Worm (Caenorhabditis elegans) whole organism, L1 larva: Measurements from ENCODE around the gene bus-2.

Experiments used
- Y116A8C.19 ChIP-seq: sonication (generic microtip); optimal IDR thresholded peaks from 2 replicates; lab custom pipeline; 2016; ENCODE audit warnings: missing compliant biosample characterization, missing genetic modification characterization, borderline replicate concordance
- aha-1 ChIP-seq: fragments of 150-350 bp; optimal IDR thresholded peaks from 2 replicates; lab custom pipeline; 2014; ENCODE audit warnings: missing biosample characterization, missing genetic modification characterization
- alr-1 ChIP-seq: fragments of 200-800 bp; sonication (Bioruptor generic); optimal IDR thresholded peaks from 2 replicates; lab custom pipeline; 2018; ENCODE audit warnings: borderline replicate concordance, mild to moderate bottlenecking, missing genetic modification characterization, missing compliant biosample characterization
- ama-1 ChIP-seq: fragments of 150-350 bp; optimal IDR thresholded peaks from 2 replicates; lab custom pipeline; 2014
- blmp-1 ChIP-seq: fragments of 150-350 bp; optimal IDR thresholded peaks from 2 replicates; lab custom pipeline; 2014; ENCODE audit warnings: missing biosample characterization, missing genetic modification characterization
- ceh-63 ChIP-seq: fragments of 200-800 bp; sonication (Bioruptor generic); optimal IDR thresholded peaks from 2 replicates; lab custom pipeline; 2018; ENCODE audit warnings: mild to moderate bottlenecking, missing genetic modification characterization, missing compliant biosample characterization
- ceh-82 ChIP-seq, 3 experiments: fragments of 150-350 bp in 1 of 3; sonication (generic microtip) in 2 of 3; optimal IDR thresholded peaks; 2 replicates each; lab custom pipeline; 2014 to 2017; ENCODE audit warnings: missing biosample characterization in 3 of 3, missing genetic modification characterization in 3 of 3
- ceh-90 ChIP-seq: sonication (generic microtip); optimal IDR thresholded peaks from 2 replicates; lab custom pipeline; 2016; ENCODE audit warnings: missing genetic modification characterization, missing compliant biosample characterization
- ces-1 ChIP-seq: fragments of 150-350 bp; optimal IDR thresholded peaks from 2 replicates; lab custom pipeline; 2014; ENCODE audit warnings: missing biosample characterization, missing genetic modification reagents, missing genetic modification characterization
- dpl-1 ChIP-seq, 3 experiments: fragments of 150-350 bp in 2 of 3; sonication (generic microtip) in 1 of 3; optimal IDR thresholded peaks; 2 replicates each; lab custom pipeline; 2014 to 2017; ENCODE audit warnings: missing biosample characterization in 3 of 3, missing genetic modification characterization in 3 of 3, missing genetic modification reagents in 3 of 3
- dsc-1 ChIP-seq: sonication (generic microtip); optimal IDR thresholded peaks from 2 replicates; lab custom pipeline; 2016; ENCODE audit warnings: mild to moderate bottlenecking, missing genetic modification characterization, missing compliant biosample characterization
- efl-1 ChIP-seq, 4 experiments: fragments of 150-350 bp; optimal IDR thresholded peaks in 3 of 4; peaks in 1 of 4; 1 replicate in 1 of 4; 2 replicates in 3 of 4; lab custom pipeline; 2014; ENCODE audit warnings: missing biosample characterization in 2 of 4, missing genetic modification characterization in 2 of 4, missing genetic modification reagents in 2 of 4
- egl-13 ChIP-seq: sonication (generic microtip); optimal IDR thresholded peaks from 2 replicates; lab custom pipeline; 2016; ENCODE audit warnings: missing genotype, missing genetic modification reagents, missing genetic modification characterization, missing compliant biosample characterization
- egl-27 ChIP-seq, 2 experiments: fragments of 150-350 bp in 1 of 2; sonication (generic microtip); optimal IDR thresholded peaks; 3 replicates each; lab custom pipeline; 2017 to 2018; ENCODE audit warnings: missing biosample characterization in 2 of 2, missing genetic modification characterization in 2 of 2, missing genetic modification reagents in 2 of 2
- elt-2 ChIP-seq: sonication (generic microtip); optimal IDR thresholded peaks from 2 replicates; lab custom pipeline; 2016; ENCODE audit warnings: missing genetic modification characterization, mild to moderate bottlenecking, inconsistent platforms, missing compliant biosample characterization, missing genetic modification reagents
- ets-5 ChIP-seq: fragments of 200-800 bp; sonication (Bioruptor generic); IDR thresholded peaks from 2 replicates; pipeline ENCODE4 v1.3.6; 2022; ENCODE audit warnings: missing genetic modification characterization, missing compliant biosample characterization
- fkh-10 ChIP-seq: sonication (generic microtip); optimal IDR thresholded peaks from 2 replicates; lab custom pipeline; 2017; ENCODE audit warnings: missing biosample characterization, missing genetic modification reagents, missing genetic modification characterization
- fkh-4 ChIP-seq: sonication (generic microtip); optimal IDR thresholded peaks from 2 replicates; lab custom pipeline; 2016; ENCODE audit warnings: missing compliant biosample characterization, missing genetic modification characterization, borderline replicate concordance
- fkh-8 ChIP-seq: sonication (generic microtip); optimal IDR thresholded peaks from 2 replicates; lab custom pipeline; 2016; ENCODE audit warnings: mild to moderate bottlenecking, missing genetic modification characterization, missing compliant biosample characterization
- grh-1 ChIP-seq: fragments of 200-800 bp; sonication (Bioruptor generic); IDR thresholded peaks from 2 replicates; pipeline ENCODE4 v1.3.6; 2022; ENCODE audit warnings: missing genetic modification reagents, missing genetic modification characterization, missing compliant biosample characterization
- hlh-17 ChIP-seq: fragments of 200-800 bp; sonication (Bioruptor generic); optimal IDR thresholded peaks from 2 replicates; lab custom pipeline; 2018; ENCODE audit warnings: missing genetic modification characterization, mild to moderate bottlenecking, missing compliant biosample characterization, moderate library complexity, borderline replicate concordance
- hlh-4 ChIP-seq: sonication (generic microtip); optimal IDR thresholded peaks from 2 replicates; lab custom pipeline; 2016; ENCODE audit warnings: mild to moderate bottlenecking, missing genetic modification characterization, missing compliant biosample characterization
- lin-13 ChIP-seq: fragments of 150-350 bp; optimal IDR thresholded peaks from 2 replicates; lab custom pipeline; 2014; ENCODE audit warnings: missing biosample characterization, missing genetic modification reagents, missing genetic modification characterization
- lin-14 ChIP-seq: fragments of 200-800 bp; sonication (Bioruptor generic); optimal IDR thresholded peaks from 2 replicates; lab custom pipeline; 2018; ENCODE audit warnings: mild to moderate bottlenecking, missing genetic modification characterization, moderate library complexity, missing compliant biosample characterization
- lin-15B ChIP-seq: fragments of 150-350 bp; sonication (generic microtip); optimal IDR thresholded peaks from 3 replicates; lab custom pipeline; 2014; ENCODE audit warnings: missing biosample characterization, missing genetic modification characterization
- lin-35 ChIP-seq, 2 experiments: fragments of 150-350 bp; optimal IDR thresholded peaks; 2 replicates each; lab custom pipeline; 2014; ENCODE audit warnings: missing biosample characterization in 2 of 2, missing genetic modification characterization in 2 of 2, missing genetic modification reagents in 2 of 2
- lir-3 ChIP-seq: sonication (generic microtip); optimal IDR thresholded peaks from 2 replicates; lab custom pipeline; 2016; ENCODE audit warnings: mild to moderate bottlenecking, missing genetic modification characterization, moderate library complexity, missing compliant biosample characterization; ENCODE audit not compliant: poor library complexity
- mab-9 ChIP-seq: fragments of 200-800 bp; sonication (Bioruptor generic); IDR thresholded peaks from 2 replicates; pipeline ENCODE4 v1.3.6; 2022; ENCODE audit warnings: missing genetic modification reagents, missing genetic modification characterization, missing compliant biosample characterization
- mef-2 ChIP-seq: fragments of 150-350 bp; optimal IDR thresholded peaks from 2 replicates; lab custom pipeline; 2014; ENCODE audit warnings: missing biosample characterization, missing genetic modification characterization
- nhr-19 ChIP-seq: fragments of 200-800 bp; sonication (Bioruptor generic); conservative IDR thresholded peaks from 2 replicates; pipeline ENCODE4 v1.3.6; 2022; ENCODE audit warnings: missing genetic modification characterization, missing compliant biosample characterization
- nhr-47 ChIP-seq: sonication (generic microtip); optimal IDR thresholded peaks from 2 replicates; lab custom pipeline; 2016; ENCODE audit warnings: mild to moderate bottlenecking, missing genetic modification characterization, moderate library complexity, missing compliant biosample characterization
- nhr-71 ChIP-seq: sonication (generic microtip); optimal IDR thresholded peaks from 2 replicates; lab custom pipeline; 2016; ENCODE audit warnings: mild to moderate bottlenecking, missing genetic modification characterization, moderate library complexity, missing compliant biosample characterization
- nhr-85 ChIP-seq: sonication (generic microtip); peaks from one replicate; lab custom pipeline; 2016; ENCODE audit warnings: missing genetic modification characterization, inconsistent platforms, missing compliant biosample characterization
- nhr-90 ChIP-seq: sonication (generic microtip); optimal IDR thresholded peaks from 2 replicates; lab custom pipeline; 2016; ENCODE audit warnings: mild to moderate bottlenecking, missing genetic modification characterization, missing compliant biosample characterization; ENCODE audit not compliant: poor library complexity
- pax-3 ChIP-seq: fragments of 200-800 bp; sonication (Bioruptor generic); optimal IDR thresholded peaks from 2 replicates; lab custom pipeline; 2018; ENCODE audit warnings: mild to moderate bottlenecking, missing genetic modification characterization, moderate library complexity, missing compliant biosample characterization
- rnt-1 ChIP-seq: sonication (generic microtip); optimal IDR thresholded peaks from 2 replicates; lab custom pipeline; 2016; ENCODE audit warnings: mild to moderate bottlenecking, missing genetic modification characterization, moderate library complexity, missing compliant biosample characterization
- skn-1 ChIP-seq: fragments of 150-350 bp; optimal IDR thresholded peaks from 2 replicates; lab custom pipeline; 2014; ENCODE audit warnings: missing biosample characterization, missing genetic modification characterization
- snpc-4 ChIP-seq: fragments of 150-350 bp; optimal IDR thresholded peaks from 2 replicates; lab custom pipeline; 2014; ENCODE audit warnings: missing biosample characterization, missing genetic modification characterization
- sup-37 ChIP-seq: fragments of 200-800 bp; sonication (Bioruptor generic); optimal IDR thresholded peaks from 2 replicates; lab custom pipeline; 2018; ENCODE audit warnings: mild to moderate bottlenecking, missing genetic modification characterization, missing compliant biosample characterization
- swsn-7 ChIP-seq: sonication (generic microtip); optimal IDR thresholded peaks from 2 replicates; lab custom pipeline; 2016; ENCODE audit warnings: missing genetic modification characterization, missing compliant biosample characterization
- tbx-2 ChIP-seq: sonication (generic microtip); optimal IDR thresholded peaks from 2 replicates; lab custom pipeline; 2016; ENCODE audit warnings: missing genetic modification characterization, missing compliant biosample characterization
- tlp-1 ChIP-seq: fragments of 150-350 bp; optimal IDR thresholded peaks from 2 replicates; lab custom pipeline; 2014; ENCODE audit warnings: missing biosample characterization, missing genetic modification characterization
- unc-130 ChIP-seq: fragments of 150-350 bp; optimal IDR thresholded peaks from 2 replicates; lab custom pipeline; 2017; ENCODE audit warnings: missing biosample characterization, missing genetic modification characterization, inconsistent platforms
- unc-30 ChIP-seq: sonication (generic microtip); optimal IDR thresholded peaks from 2 replicates; lab custom pipeline; 2017; ENCODE audit warnings: missing biosample characterization, missing genetic modification characterization
- unc-86 ChIP-seq: sonication (generic microtip); optimal IDR thresholded peaks from 2 replicates; lab custom pipeline; 2016; ENCODE audit warnings: missing genetic modification characterization, missing compliant biosample characterization
- vab-15 ChIP-seq: sonication (generic microtip); optimal IDR thresholded peaks from 2 replicates; lab custom pipeline; 2017; ENCODE audit warnings: missing genotype, mild to moderate bottlenecking, missing genetic modification characterization, missing compliant biosample characterization
- xbp-1 ChIP-seq: sonication (generic microtip); optimal IDR thresholded peaks from 2 replicates; lab custom pipeline; 2016; ENCODE audit warnings: missing genetic modification characterization, missing compliant biosample characterization
- zag-1 ChIP-seq: fragments of 150-350 bp; optimal IDR thresholded peaks from 2 replicates; lab custom pipeline; 2014; ENCODE audit warnings: missing biosample characterization, missing genetic modification characterization
- ztf-11 ChIP-seq, 2 experiments: sonication (generic microtip); optimal IDR thresholded peaks; 2 replicates each; lab custom pipeline; 2016 to 2017; ENCODE audit warnings: missing genetic modification characterization in 2 of 2, missing biosample characterization in 1 of 2, missing compliant biosample characterization in 1 of 2
- ztf-4 ChIP-seq: fragments of 150-350 bp; optimal IDR thresholded peaks from 2 replicates; lab custom pipeline; 2014; ENCODE audit warnings: missing biosample characterization, missing genetic modification characterization

Gene bus-2

ce11 chrIV:1687151-1687550 is 12.5 kb upstream of the bus-2 start (continued):
- no peak for TF ChIP-seq ets-5 (GFP tag; lab: Robert Waterston, UW)
- no peak for TF ChIP-seq mab-9
- peak; percentile 4 for TF ChIP-seq xbp-1
- TF ChIP-seq ztf-11 (tag; optimal IDR thresholded peaks at IDR 0.05; lab: Kevin White, UChicago): peak in 1 of 2 experiments; percentile 56
- TF ChIP-seq swsn-7: peak; percentile 4
- peak; percentile 50 for TF ChIP-seq ceh-90 (tag; lab: Kevin White, UChicago)
- TF ChIP-seq ztf-4: no peak
- peak; percentile 68 for TF ChIP-seq nhr-90
- TF ChIP-seq nhr-47 (tag; lab: Kevin White, UChicago): peak; percentile 43
- peak in 1 of 2 experiments; percentile 10 for TF ChIP-seq efl-1 (optimal IDR thresholded peaks at IDR 0.05; lab: Kevin White, UChicago)
- no peak for TF ChIP-seq efl-1 (GFP tag; optimal IDR thresholded peaks at IDR 0.05 in 1 of 2; lab: Kevin White, UChicago)
- no peak for TF ChIP-seq unc-30 (tag; lab: Kevin White, UChicago)
- TF ChIP-seq fkh-8 (tag; lab: Kevin White, UChicago): no peak
- no peak for TF ChIP-seq tlp-1 (tag; lab: Kevin White, UChicago)
- TF ChIP-seq fkh-4 (tag; lab: Kevin White, UChicago): peak; percentile 44
- no peak for TF ChIP-seq rnt-1 (tag; lab: Kevin White, UChicago)
- TF ChIP-seq nhr-85 (tag; lab: Kevin White, UChicago): peak; percentile 70
- TF ChIP-seq sup-37 (GFP tag; lab: Kevin White, UChicago): no peak
- TF ChIP-seq blmp-1: no peak
- peak; percentile 30 for TF ChIP-seq dsc-1 (tag; lab: Kevin White, UChicago)
- no peak for TF ChIP-seq egl-27 (tag; optimal IDR thresholded peaks at IDR 0.05; lab: Kevin White, UChicago)
- TF ChIP-seq ceh-82 (tag; optimal IDR thresholded peaks at IDR 0.05; lab: Kevin White, UChicago): no peak
- no peak for TF ChIP-seq skn-1
- TF ChIP-seq unc-86 (tag; lab: Kevin White, UChicago): no peak
- TF ChIP-seq grh-1: 0 out of 2 replicates have a peak, but pooled peaks have one; percentile 29
- TF ChIP-seq snpc-4 (tag; lab: Kevin White, UChicago): no peak
- peak; percentile 37 for TF ChIP-seq egl-13
- TF ChIP-seq ama-1 (lab: Kevin White, UChicago): no peak
- peak; percentile 51 for TF ChIP-seq tbx-2 (tag; lab: Kevin White, UChicago)
- TF ChIP-seq hlh-17 (GFP tag; lab: Kevin White, UChicago): no peak
- TF ChIP-seq pax-3 (tag; lab: Kevin White, UChicago): peak; percentile 33
- no peak for TF ChIP-seq unc-130
- TF ChIP-seq lir-3 (tag; lab: Kevin White, UChicago): peak; percentile 66
- TF ChIP-seq Y116A8C.19: no peak
- TF ChIP-seq lin-35 (GFP tag; optimal IDR thresholded peaks at IDR 0.05; lab: Kevin White, UChicago): no peak
- no peak for TF ChIP-seq lin-15B (tag; lab: Kevin White, UChicago)
- TF ChIP-seq nhr-71 (tag; lab: Kevin White, UChicago): peak; percentile 43
- no peak for TF ChIP-seq hlh-4 (tag; lab: Kevin White, UChicago)
- peak; percentile 67 for TF ChIP-seq elt-2 (tag; lab: Kevin White, UChicago)
- no peak for TF ChIP-seq nhr-19 (GFP tag; lab: Robert Waterston, UW)
- no peak for TF ChIP-seq lin-14 (GFP tag; lab: Kevin White, UChicago)
- no peak for TF ChIP-seq zag-1 (tag; lab: Kevin White, UChicago)
- no peak for TF ChIP-seq dpl-1 (GFP tag; optimal IDR thresholded peaks at IDR 0.05; lab: Kevin White, UChicago)

ce11 chrIV:1691651-1692050 is 8.0 kb upstream of the bus-2 start:
- TF ChIP-seq nhr-47 (tag; lab: Kevin White, UChicago) (no peak), alr-1 (no peak), ceh-63 (peak; percentile 15), ets-5 (GFP tag; lab: Robert Waterston, UW) (no peak), aha-1 (tag; lab: Kevin White, UChicago) (no peak), blmp-1 (no peak), mef-2 (tag; lab: Kevin White, UChicago) (no peak), lin-13 (no peak), ces-1 (GFP tag; lab: Kevin White, UChicago) (no peak), vab-15 (tag; lab: Kevin White, UChicago) (no peak), fkh-10 (peak; percentile 56), rnt-1 (tag; lab: Kevin White, UChicago) (no peak)
- TF ChIP-seq, all 84 proteins: peak for 2
